Worm (Caenorhabditis elegans) whole organism, dauer: ENCODE measurements around the gene Y12A6A.1.

Experiments used
- unc-62 ChIP-seq: sonication (generic microtip); optimal IDR thresholded peaks from 2 replicates; lab custom pipeline; 2017; ENCODE audit warnings: missing biosample characterization, missing genetic modification reagents, missing genetic modification characterization

The Y12A6A.1 gene

ce11 chrX:13621628-13622027, at the start of gene Y12A6A.1:
TSS of gene Y12A6A.1 (minus strand) at chrX:13621728.
- no peak for TF ChIP-seq unc-62 (GFP tag; lab: Kevin White, UChicago)

DNA sequence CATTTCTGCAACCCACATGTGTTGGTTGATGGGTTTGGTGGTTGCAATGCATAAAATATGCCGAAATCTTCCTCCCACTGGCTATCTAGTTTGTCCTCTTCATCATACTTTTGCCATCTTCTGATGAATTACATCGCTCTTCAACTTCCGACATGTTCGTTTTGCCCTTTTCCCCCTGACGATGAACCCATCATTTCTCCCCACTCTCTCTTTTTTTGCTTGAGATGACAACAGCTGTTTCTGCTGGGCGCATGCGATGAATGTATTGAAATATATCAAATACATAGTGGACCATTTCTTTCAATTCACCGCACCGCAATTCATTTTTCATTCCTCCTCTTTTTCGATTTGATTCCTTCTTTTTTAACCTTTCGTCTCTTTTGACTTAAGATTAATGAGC, 49.4 kb upstream of the Y12A6A.1 start:
- TF ChIP-seq unc-62 (GFP tag; lab: Kevin White, UChicago) = no peak

DNA sequence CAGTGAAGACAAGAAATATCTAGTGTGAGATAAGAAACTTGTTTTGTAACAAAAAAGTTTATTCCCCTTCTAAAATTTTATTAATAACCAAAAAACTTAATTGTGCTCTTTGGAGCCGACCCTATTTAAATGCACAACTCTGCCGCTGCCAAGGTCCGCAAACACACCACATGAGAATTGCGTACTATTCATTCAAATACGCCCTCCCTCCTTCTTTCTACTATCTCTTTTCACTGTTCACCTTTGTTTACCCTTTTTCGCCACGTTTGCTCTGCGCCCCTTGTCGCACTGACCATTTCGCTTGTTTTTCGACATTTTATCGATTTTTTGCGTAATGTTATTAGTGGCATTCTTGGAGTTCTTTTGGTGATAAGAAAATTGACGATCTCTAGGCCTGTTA, 48.1 kb upstream of the Y12A6A.1 start:
- TF ChIP-seq unc-62 (GFP tag; lab: Kevin White, UChicago) = no peak

DNA sequence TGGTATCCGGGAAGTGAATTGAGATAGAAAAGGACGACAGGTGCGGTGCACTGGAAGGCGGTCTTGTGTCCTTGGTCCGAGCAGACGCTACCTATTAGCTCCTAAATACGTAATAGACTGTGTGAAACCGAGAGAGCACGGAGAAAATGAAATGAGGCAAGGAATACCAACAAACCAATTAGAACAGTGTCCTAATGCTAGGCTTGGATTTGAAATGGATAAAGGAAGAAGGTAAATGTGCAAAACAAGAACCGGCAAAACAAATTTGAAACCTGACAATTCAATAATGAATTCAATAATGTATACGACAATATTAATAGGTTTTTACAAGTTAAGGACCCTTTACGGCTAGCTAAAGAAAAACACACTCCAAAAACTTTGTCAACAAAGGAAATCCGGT, 47.2 kb upstream of the Y12A6A.1 start, which contains the start of gene C04A11.2:
TSS of gene C04A11.2 (minus strand) at position 101 of the 400 bp plus-strand sequence.
- no peak for TF ChIP-seq unc-62 (GFP tag; lab: Kevin White, UChicago)

ce11 chrX:13666864-13667263, 45.3 kb upstream of the Y12A6A.1 start:
- no peak for TF ChIP-seq unc-62 (GFP tag; lab: Kevin White, UChicago)

ce11 chrX:13665447-13665846, 43.9 kb upstream of the Y12A6A.1 start:
- no peak for TF ChIP-seq unc-62 (GFP tag; lab: Kevin White, UChicago)

ce11 chrX:13663641-13664633, 42.4 kb upstream of the Y12A6A.1 start, which contains the start of gene C04A11.5:
TSS of gene C04A11.5 (plus strand) at chrX:13664583.
- TF ChIP-seq unc-62 (GFP tag; lab: Kevin White, UChicago) = no peak

- TF ChIP-seq unc-62 (GFP tag; lab: Kevin White, UChicago) = no peak
These were observed 38.7 kb upstream of the Y12A6A.1 start, which contains the start of gene C04A11.1 for ce11 chrX:13660206-13660605. TSS of gene C04A11.1 (plus strand) at chrX:13660506.

ce11 chrX:13655769-13656168, 34.2 kb upstream of the Y12A6A.1 start:
- no peak for TF ChIP-seq unc-62 (GFP tag; lab: Kevin White, UChicago)

- no peak for TF ChIP-seq unc-62 (GFP tag; lab: Kevin White, UChicago)
These were observed 32.7 kb upstream of the Y12A6A.1 start for ce11 chrX:13654276-13654675.

- no peak for TF ChIP-seq unc-62 (GFP tag; lab: Kevin White, UChicago)
These were observed 32.0 kb upstream of the Y12A6A.1 start for ce11 chrX:13653573-13653972.

ce11 chrX:13650799-13651198, 29.3 kb upstream of the Y12A6A.1 start, which contains the start of gene C40C9.4:
TSS of gene C40C9.4 (plus strand) at chrX:13651099.
- TF ChIP-seq unc-62 (GFP tag; lab: Kevin White, UChicago) = no peak

DNA sequence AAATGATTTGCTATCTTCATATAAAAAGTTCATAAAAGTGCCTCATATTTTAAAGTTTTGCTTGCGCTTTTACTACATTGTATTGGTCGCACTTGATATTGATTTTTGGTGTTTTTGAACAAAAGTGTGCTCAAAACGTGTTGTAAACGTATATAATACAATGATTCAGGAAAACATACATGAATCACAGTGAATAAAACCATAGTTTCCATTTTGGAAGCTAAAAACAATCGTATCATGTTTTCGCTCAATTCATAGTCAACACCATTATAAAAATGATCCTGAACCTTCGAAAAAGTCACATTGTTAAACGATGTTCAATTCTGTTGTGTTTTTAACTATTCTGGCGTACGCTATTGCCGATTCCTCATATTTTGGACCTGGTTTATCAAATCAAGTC, 25.8 kb upstream of the Y12A6A.1 start, which contains the start of gene C40C9.3:
TSS of gene C40C9.3 (plus strand) at position 301 of the 400 bp plus-strand sequence.
- no peak for TF ChIP-seq unc-62 (GFP tag; lab: Kevin White, UChicago)

DNA sequence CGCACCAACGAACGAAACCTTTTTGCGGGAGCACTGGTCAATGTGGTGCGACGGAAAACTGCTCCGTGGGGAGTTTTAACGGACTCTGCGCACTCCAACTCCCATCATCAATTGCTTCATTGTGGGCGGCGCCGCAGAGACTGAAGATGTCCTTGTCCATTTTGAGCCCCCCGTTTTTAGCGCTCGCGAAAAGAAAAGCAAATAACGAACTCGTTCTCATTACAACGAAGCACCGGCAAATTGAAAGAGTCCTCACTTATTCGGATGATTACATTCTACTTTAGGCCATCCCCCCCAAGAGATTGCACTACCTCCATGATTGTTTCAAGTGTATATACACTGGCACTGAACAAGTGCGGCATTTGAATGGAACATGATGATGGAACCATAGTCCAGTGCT, 25.3 kb upstream of the Y12A6A.1 start, which contains the start of gene acr-9:
TSS of gene acr-9 (minus strand) at position 101 of the 400 bp plus-strand sequence.
- no peak for TF ChIP-seq unc-62 (GFP tag; lab: Kevin White, UChicago)

ce11 chrX:13644884-13645283, 23.4 kb upstream of the Y12A6A.1 start:
- no peak for TF ChIP-seq unc-62 (GFP tag; lab: Kevin White, UChicago)

DNA sequence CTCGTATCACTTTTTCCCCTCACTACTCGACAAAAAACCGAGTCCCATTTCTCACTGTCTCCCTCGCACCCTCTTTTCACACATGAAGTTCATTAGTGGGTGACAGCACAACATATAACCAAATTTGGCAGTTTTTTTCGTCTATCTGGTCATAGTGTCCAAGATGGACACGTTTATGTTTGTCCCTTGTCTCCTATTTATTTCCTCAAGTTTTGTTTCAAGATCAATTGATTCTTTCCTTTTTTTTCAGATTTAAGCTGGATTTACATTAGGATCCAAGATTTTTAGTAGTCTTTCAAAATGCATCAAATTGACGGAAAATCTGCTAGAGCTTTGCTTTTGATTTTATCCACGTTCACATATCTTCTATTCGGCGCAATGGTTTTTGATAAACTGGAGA, 18.0 kb upstream of the Y12A6A.1 start, which contains the start of gene twk-20:
TSS of gene twk-20 (plus strand) at position 301 of the 400 bp plus-strand sequence.
- no peak for TF ChIP-seq unc-62 (GFP tag; lab: Kevin White, UChicago)
